Worm (Caenorhabditis elegans) whole organism, early embryonic: ENCODE data around the gene ceh-22.

Experiments
- B0310.2 ChIP-seq: sonication (generic microtip); optimal IDR thresholded peaks from 2 replicates; lab custom pipeline; 2016; ENCODE audit warnings: mild to moderate bottlenecking, missing genetic modification characterization, missing compliant biosample characterization
- F13C5.2 ChIP-seq: sonication (generic microtip); optimal IDR thresholded peaks from 2 replicates; lab custom pipeline; 2017; ENCODE audit warnings: mild to moderate bottlenecking, missing genetic modification characterization, inconsistent platforms, missing compliant biosample characterization
- aly-1 ChIP-seq: sonication (generic microtip); optimal IDR thresholded peaks from 2 replicates; lab custom pipeline; 2016; ENCODE audit warnings: missing genetic modification characterization, missing compliant biosample characterization
- ama-1 ChIP-seq: fragments of 150-350 bp; optimal IDR thresholded peaks from 2 replicates; lab custom pipeline; 2014
- ceh-13 ChIP-seq: fragments of 200-800 bp; sonication (Bioruptor generic); optimal IDR thresholded peaks from 2 replicates; lab custom pipeline; 2018; ENCODE audit warnings: mild to moderate bottlenecking, missing genetic modification characterization, missing compliant biosample characterization
- ceh-36 ChIP-seq: sonication (generic microtip); optimal IDR thresholded peaks from 2 replicates; lab custom pipeline; 2016; ENCODE audit warnings: missing genetic modification characterization, inconsistent platforms, missing compliant biosample characterization
- ets-7 ChIP-seq: sonication (generic microtip); optimal IDR thresholded peaks from 2 replicates; lab custom pipeline; 2016; ENCODE audit warnings: missing genotype, missing genetic modification characterization, missing compliant biosample characterization
- flt-1 ChIP-seq: fragments of 200-800 bp; sonication (Bioruptor generic); IDR thresholded peaks from 2 replicates; pipeline ENCODE4 v1.3.6; 2022; ENCODE audit warnings: missing genetic modification characterization, missing compliant biosample characterization
- hmbx-1 ChIP-seq: sonication (generic microtip); optimal IDR thresholded peaks from 2 replicates; lab custom pipeline; 2016; ENCODE audit warnings: mild to moderate bottlenecking, missing genetic modification characterization, missing compliant biosample characterization
- hmg-4 ChIP-seq: fragments of 200-800 bp; sonication (Bioruptor generic); optimal IDR thresholded peaks from 2 replicates; lab custom pipeline; 2018; ENCODE audit warnings: mild to moderate bottlenecking, missing genetic modification characterization, missing compliant biosample characterization
- hnd-1 ChIP-seq: sonication (generic microtip); optimal IDR thresholded peaks from 2 replicates; lab custom pipeline; 2016; ENCODE audit warnings: missing genetic modification characterization, missing compliant biosample characterization
- pes-1 ChIP-seq: fragments of 200-800 bp; sonication (Bioruptor generic); IDR thresholded peaks from 2 replicates; pipeline ENCODE4 v1.3.6; 2022; ENCODE audit warnings: missing genetic modification reagents, missing genetic modification characterization, missing compliant biosample characterization
- scrt-1 ChIP-seq: fragments of 200-800 bp; sonication (Bioruptor generic); IDR thresholded peaks from 2 replicates; pipeline ENCODE4 v1.3.6; 2022; ENCODE audit warnings: missing genetic modification characterization, missing compliant biosample characterization
- sea-1 ChIP-seq: fragments of 200-800 bp; sonication (Bioruptor generic); conservative IDR thresholded peaks from 2 replicates; pipeline ENCODE4 v1.3.6; 2022; ENCODE audit warnings: missing genetic modification characterization, missing compliant biosample characterization
- tbx-11 ChIP-seq: fragments of 200-800 bp; sonication (Bioruptor generic); IDR thresholded peaks from 2 replicates; pipeline ENCODE4 v1.3.6; 2022; ENCODE audit warnings: missing genetic modification characterization, missing compliant biosample characterization
- tbx-37 ChIP-seq: fragments of 200-800 bp; sonication (Bioruptor generic); conservative IDR thresholded peaks from 2 replicates; pipeline ENCODE4 v1.3.6; 2022; ENCODE audit warnings: missing genetic modification reagents, missing genetic modification characterization, missing compliant biosample characterization
- tra-4 ChIP-seq: sonication (generic microtip); optimal IDR thresholded peaks from 2 replicates; lab custom pipeline; 2017; ENCODE audit warnings: missing genetic modification characterization, missing compliant biosample characterization

The ceh-22 gene

ce11 chrV:10672601-10673000, 883 bp downstream of the ceh-22 start:
- TF ChIP-seq hmbx-1, result no peak
- no peak for TF ChIP-seq flt-1 (GFP tag; lab: Robert Waterston, UW)
- no peak for TF ChIP-seq scrt-1
- TF ChIP-seq sea-1 (GFP tag; lab: Robert Waterston, UW), result no peak
- TF ChIP-seq ama-1 (lab: Kevin White, UChicago), result no peak
- TF ChIP-seq B0310.2, result no peak
- TF ChIP-seq ets-7, result no peak
- no peak for TF ChIP-seq tbx-37
- no peak for TF ChIP-seq aly-1 (tag; lab: Kevin White, UChicago)
- TF ChIP-seq ceh-13, result no peak
- TF ChIP-seq hnd-1 (tag; lab: Kevin White, UChicago), result no peak
- no peak for TF ChIP-seq hmg-4
- no peak for TF ChIP-seq pes-1
- no peak for TF ChIP-seq F13C5.2 (tag; lab: Kevin White, UChicago)

ce11 chrV:10675978-10676377, 4.3 kb downstream of the ceh-22 start:
- TF ChIP-seq sea-1 (GFP tag; lab: Robert Waterston, UW) (no peak), aly-1 (tag; lab: Kevin White, UChicago) (no peak), tbx-37 (no peak)

- no peak for TF ChIP-seq ama-1 (lab: Kevin White, UChicago)
- TF ChIP-seq hmg-4, result no peak
- no peak for TF ChIP-seq scrt-1
- TF ChIP-seq ceh-36 (tag; lab: Kevin White, UChicago), result no peak
- no peak for TF ChIP-seq aly-1 (tag; lab: Kevin White, UChicago)
- no peak for TF ChIP-seq flt-1 (GFP tag; lab: Robert Waterston, UW)
- no peak for TF ChIP-seq hnd-1 (tag; lab: Kevin White, UChicago)
- no peak for TF ChIP-seq B0310.2
- TF ChIP-seq ceh-13, result no peak
- no peak for TF ChIP-seq ets-7
- TF ChIP-seq hmbx-1, result no peak
- TF ChIP-seq tbx-11 (GFP tag; lab: Robert Waterston, UW), result no peak
- TF ChIP-seq tra-4 (tag; lab: Kevin White, UChicago), result no peak
- TF ChIP-seq pes-1, result no peak
These were observed 5.7 kb downstream of the ceh-22 start for ce11 chrV:10677459-10677858.

- no peak for TF ChIP-seq pes-1
- TF ChIP-seq ceh-13, result no peak
- TF ChIP-seq scrt-1, result no peak
- TF ChIP-seq ama-1 (lab: Kevin White, UChicago), result no peak
- no peak for TF ChIP-seq hmg-4
- no peak for TF ChIP-seq ceh-36 (tag; lab: Kevin White, UChicago)
- TF ChIP-seq ets-7, result no peak
- no peak for TF ChIP-seq aly-1 (tag; lab: Kevin White, UChicago)
- no peak for TF ChIP-seq flt-1 (GFP tag; lab: Robert Waterston, UW)
- no peak for TF ChIP-seq B0310.2
- TF ChIP-seq tbx-37, result no peak
- no peak for TF ChIP-seq tbx-11 (GFP tag; lab: Robert Waterston, UW)
- TF ChIP-seq sea-1 (GFP tag; lab: Robert Waterston, UW), result no peak
- TF ChIP-seq hmbx-1, result no peak
- TF ChIP-seq F13C5.2 (tag; lab: Kevin White, UChicago), result no peak
- no peak for TF ChIP-seq tra-4 (tag; lab: Kevin White, UChicago)
- TF ChIP-seq hnd-1 (tag; lab: Kevin White, UChicago), result no peak
These were observed 7.4 kb downstream of the ceh-22 start for ce11 chrV:10679080-10679479.

- TF ChIP-seq ceh-13 (no peak), tra-4 (tag; lab: Kevin White, UChicago) (no peak), flt-1 (GFP tag; lab: Robert Waterston, UW) (no peak), B0310.2 (no peak), ceh-36 (tag; lab: Kevin White, UChicago) (no peak), hmbx-1 (no peak), ama-1 (lab: Kevin White, UChicago) (no peak), scrt-1 (no peak), ets-7 (no peak), tbx-11 (GFP tag; lab: Robert Waterston, UW) (no peak), pes-1 (no peak), F13C5.2 (tag; lab: Kevin White, UChicago) (no peak), hmg-4 (no peak), sea-1 (GFP tag; lab: Robert Waterston, UW) (no peak), tbx-37 (no peak), aly-1 (tag; lab: Kevin White, UChicago) (no peak), hnd-1 (tag; lab: Kevin White, UChicago) (no peak)
These were observed 8.4 kb downstream of the ceh-22 start for ce11 chrV:10679990-10680602.

- TF ChIP-seq hnd-1 (tag; lab: Kevin White, UChicago) (no peak), tbx-11 (GFP tag; lab: Robert Waterston, UW) (no peak), ceh-36 (tag; lab: Kevin White, UChicago) (no peak), F13C5.2 (tag; lab: Kevin White, UChicago) (no peak), B0310.2 (no peak), tra-4 (tag; lab: Kevin White, UChicago) (no peak), ets-7 (no peak), tbx-37 (no peak), ama-1 (lab: Kevin White, UChicago) (no peak), hmg-4 (no peak), ceh-13 (no peak), sea-1 (GFP tag; lab: Robert Waterston, UW) (no peak), hmbx-1 (no peak), flt-1 (GFP tag; lab: Robert Waterston, UW) (no peak), pes-1 (no peak)
These were observed 9.6 kb downstream of the ceh-22 start for ce11 chrV:10681117-10681959.

ce11 chrV:10682122-10682521, 10.4 kb downstream of the ceh-22 start, which contains the start of gene gsp-1:
TSS of gene gsp-1 (plus strand) at chrV:10682422.
- TF ChIP-seq tbx-11 (GFP tag; lab: Robert Waterston, UW) (no peak), flt-1 (GFP tag; lab: Robert Waterston, UW) (no peak), tra-4 (tag; lab: Kevin White, UChicago) (no peak), sea-1 (GFP tag; lab: Robert Waterston, UW) (no peak), scrt-1 (no peak), ceh-36 (tag; lab: Kevin White, UChicago) (no peak), hmbx-1 (no peak), ceh-13 (no peak), aly-1 (tag; lab: Kevin White, UChicago) (no peak)
